Worm (Caenorhabditis elegans): ENCODE results near the gene H20E11.2.

Gene H20E11.2

DNA sequence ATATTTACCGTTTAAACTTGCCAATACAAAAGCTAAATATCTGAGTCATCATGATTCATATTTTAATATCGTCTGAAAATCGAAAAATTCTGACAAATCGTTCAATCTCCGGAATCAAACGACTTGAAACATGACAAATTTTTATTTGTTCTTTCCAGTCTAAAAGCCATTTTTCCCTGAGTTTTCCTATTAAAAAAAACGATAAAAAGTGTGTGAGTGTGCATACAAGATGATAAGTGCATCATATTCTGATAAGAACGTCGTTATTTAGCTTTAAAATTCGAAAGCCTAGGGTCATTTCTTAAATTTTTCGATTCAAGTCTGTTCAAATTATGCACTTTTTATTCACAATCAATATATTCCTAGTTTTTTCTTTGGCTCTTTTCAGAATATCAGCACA lies 2.3 kb downstream of the H20E11.2 start, which contains the start of gene H20E11.1:
Gene H20E11.1 (plus strand): TSS at position 244 of the 400 bp plus-strand sequence.
- TF ChIP-seq nhr-237 (tag; optimal IDR thresholded peaks at IDR 0.05) (no peak), ceh-39 (tag; optimal IDR thresholded peaks at IDR 0.05) (no peak), unc-39 (tag; optimal IDR thresholded peaks at IDR 0.05) (no peak), pha-4 (tag; optimal IDR thresholded peaks at IDR 0.05) (no peak)

DNA sequence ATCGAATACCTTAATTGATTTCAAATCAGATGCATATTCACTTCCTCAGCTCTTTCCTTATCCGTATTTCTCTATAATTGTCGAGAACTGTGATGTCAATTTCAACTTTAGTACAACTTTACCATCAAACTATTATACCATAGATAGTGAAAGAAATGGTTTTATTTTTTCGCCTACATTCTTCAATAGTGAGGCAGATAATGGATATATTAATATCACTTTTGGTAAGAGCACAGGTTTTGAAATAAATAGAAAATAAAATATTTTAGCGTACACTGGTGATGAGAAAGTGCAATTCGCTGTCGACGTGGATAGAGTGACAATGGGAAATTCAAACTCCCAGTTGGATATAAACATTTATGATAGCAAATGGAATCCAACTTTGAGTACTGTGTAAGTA lies 4.6 kb downstream of the H20E11.2 start:
- no peak for TF ChIP-seq flh-1 (GFP tag; optimal IDR thresholded peaks at IDR 0.05)
- TF ChIP-seq ztf-11 (tag; optimal IDR thresholded peaks at IDR 0.05) = no peak
- TF ChIP-seq ceh-83 (GFP tag; optimal IDR thresholded peaks at IDR 0.05) = no peak
- no peak for TF ChIP-seq mab-5 (tag; optimal IDR thresholded peaks at IDR 0.05)

DNA sequence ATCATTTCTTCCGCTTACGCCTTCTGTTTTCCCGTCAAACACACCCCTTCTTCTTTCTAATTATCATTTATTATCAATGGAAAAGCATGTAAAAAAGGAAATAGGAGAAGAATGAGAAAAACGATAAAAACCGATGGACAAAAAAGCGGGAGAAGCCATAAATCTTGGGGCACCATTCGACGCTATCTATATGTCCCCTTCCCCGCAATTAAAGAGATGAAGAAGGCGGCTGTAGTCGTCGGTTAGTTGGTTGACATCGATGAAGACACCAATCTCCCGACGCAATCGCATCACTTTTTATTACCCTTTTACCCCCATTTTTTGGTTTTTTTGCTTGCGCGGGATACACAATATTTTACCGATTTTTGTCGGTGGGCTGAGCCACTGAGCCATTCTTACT lies 6.0 kb downstream of the H20E11.2 start:
- TF ChIP-seq tbx-8 (GFP tag; optimal IDR thresholded peaks at IDR 0.05) (no peak), elt-1 (tag; optimal IDR thresholded peaks at IDR 0.05; ENCODE audit: borderline replicate concordance, insufficient read depth) (peak; percentile 46)

DNA sequence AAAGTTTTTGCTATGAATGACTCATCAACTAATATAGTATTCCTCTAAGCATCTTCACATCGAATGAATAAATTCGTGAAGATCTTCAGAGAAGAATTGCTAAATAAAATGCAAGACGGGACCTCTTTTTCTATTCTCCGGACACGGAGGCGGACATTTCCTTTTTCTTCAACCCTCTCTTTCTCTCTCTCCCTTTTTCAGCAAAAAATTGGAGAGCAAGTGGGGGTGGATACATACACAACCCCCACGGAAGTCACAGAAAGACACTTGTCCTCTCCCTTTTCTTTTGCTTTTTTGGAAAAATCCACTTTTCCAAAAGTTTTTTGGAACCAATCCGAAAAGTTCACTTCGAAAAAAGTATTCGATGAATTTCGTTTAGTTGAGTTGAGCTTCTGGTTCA lies 7.1 kb downstream of the H20E11.2 start:
- no peak for TF ChIP-seq nhr-12 (tag; optimal IDR thresholded peaks at IDR 0.05)
- TF ChIP-seq mls-2 (tag; optimal IDR thresholded peaks at IDR 0.05) = no peak
- TF ChIP-seq cnd-1 (tag; optimal IDR thresholded peaks at IDR 0.05) = no peak
- no peak for TF ChIP-seq M03D4.4 (tag; optimal IDR thresholded peaks at IDR 0.05)
- TF ChIP-seq lin-13 (tag; optimal IDR thresholded peaks at IDR 0.05) = no peak
- TF ChIP-seq snpc-4 (tag; optimal IDR thresholded peaks at IDR 0.05) = no peak
- TF ChIP-seq ceh-39 (tag; optimal IDR thresholded peaks at IDR 0.05) = no peak
- TF ChIP-seq ham-2 (GFP tag; optimal IDR thresholded peaks at IDR 0.05) = no peak
- no peak for TF ChIP-seq nhr-237 (tag; optimal IDR thresholded peaks at IDR 0.05)
- TF ChIP-seq nhr-76 (tag; optimal IDR thresholded peaks at IDR 0.05) = no peak
- TF ChIP-seq elt-1 (tag; optimal IDR thresholded peaks at IDR 0.05; ENCODE audit: borderline replicate concordance, insufficient read depth) = no peak
- TF ChIP-seq hlh-1 (tag; optimal IDR thresholded peaks at IDR 0.05) = no peak
- no peak for TF ChIP-seq sem-2 (GFP tag; optimal IDR thresholded peaks at IDR 0.05)
- TF ChIP-seq bed-3 (GFP tag; optimal IDR thresholded peaks at IDR 0.05) = no peak
- no peak for TF ChIP-seq lin-32 (GFP tag; optimal IDR thresholded peaks at IDR 0.05)
- no peak for TF ChIP-seq tbx-8 (GFP tag; optimal IDR thresholded peaks at IDR 0.05)

DNA sequence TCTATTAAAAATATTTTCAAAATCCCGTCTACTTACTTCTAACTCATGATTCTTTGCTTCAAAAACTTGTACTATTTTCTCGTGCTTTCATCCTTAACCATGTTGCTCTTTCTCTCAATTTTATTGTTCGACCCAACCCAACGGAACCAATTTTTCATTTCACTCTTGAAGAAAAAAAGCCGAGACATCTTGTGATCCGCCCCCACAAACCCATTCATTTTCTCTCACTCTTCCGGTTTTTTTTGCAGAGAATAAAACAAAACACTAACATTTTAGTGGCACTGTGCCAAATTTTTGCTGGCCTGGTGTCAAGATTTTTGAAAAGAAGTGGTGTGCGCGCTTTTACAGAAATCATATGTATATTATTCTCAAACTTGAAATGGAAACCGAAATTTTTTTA lies 9.2 kb downstream of the H20E11.2 start:
- TF ChIP-seq ces-1 (GFP tag; optimal IDR thresholded peaks at IDR 0.05) (no peak), mls-2 (tag; optimal IDR thresholded peaks at IDR 0.05) (no peak), unc-62 (GFP tag; optimal IDR thresholded peaks at IDR 0.05) (no peak), mep-1 (tag; optimal IDR thresholded peaks at IDR 0.05) (no peak), blmp-1 (tag; optimal IDR thresholded peaks at IDR 0.05) (no peak), sem-2 (GFP tag; optimal IDR thresholded peaks at IDR 0.05) (no peak), lsy-2 (tag; optimal IDR thresholded peaks at IDR 0.05) (no peak)

DNA sequence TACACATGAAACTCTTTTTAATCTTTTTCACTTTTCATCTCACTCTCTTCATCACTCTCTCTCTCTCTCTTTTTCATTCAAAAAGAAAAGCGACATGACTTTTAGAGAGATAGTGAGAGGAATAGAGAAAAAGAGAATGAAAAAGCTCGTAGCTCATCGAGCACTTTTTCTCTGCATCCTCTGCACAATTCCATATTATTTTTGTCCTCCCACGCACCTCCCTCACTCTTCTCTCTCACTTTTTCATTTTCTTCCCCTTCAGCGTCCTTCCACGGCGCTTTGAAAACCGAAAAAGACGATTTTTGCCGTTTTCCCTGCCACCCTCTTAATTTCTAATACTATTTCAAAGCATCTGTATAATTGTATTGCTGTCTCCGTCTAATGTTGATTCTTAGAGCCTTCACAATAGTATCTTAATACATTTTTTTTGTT lies 11.5 kb downstream of the H20E11.2 start:
- no peak for TF ChIP-seq nhr-2 (tag; optimal IDR thresholded peaks at IDR 0.05)
- no peak for TF ChIP-seq lin-13 (tag; optimal IDR thresholded peaks at IDR 0.05)
- peak; percentile 22 for TF ChIP-seq hlh-1 (tag; optimal IDR thresholded peaks at IDR 0.05)
- TF ChIP-seq mep-1 (tag; optimal IDR thresholded peaks at IDR 0.05) = peak; percentile 24
- TF ChIP-seq unc-62 (GFP tag; optimal IDR thresholded peaks at IDR 0.05) = peak; percentile 77
- TF ChIP-seq ceh-39 (tag; optimal IDR thresholded peaks at IDR 0.05) = no peak
- peak; percentile 89 for TF ChIP-seq unc-120 (tag; optimal IDR thresholded peaks at IDR 0.05; ENCODE audit: poor library complexity, severe bottlenecking)
- no peak for TF ChIP-seq drap-1 (GFP tag; optimal IDR thresholded peaks at IDR 0.05)
- peak; percentile 55 for TF ChIP-seq nhr-237 (tag; optimal IDR thresholded peaks at IDR 0.05)
- TF ChIP-seq flh-1 (GFP tag; optimal IDR thresholded peaks at IDR 0.05) = no peak
- no peak for TF ChIP-seq nhr-28 (tag; optimal IDR thresholded peaks at IDR 0.05)
- TF ChIP-seq M03D4.4 (tag; optimal IDR thresholded peaks at IDR 0.05) = no peak
- peak; percentile 76 for TF ChIP-seq ces-1 (GFP tag; optimal IDR thresholded peaks at IDR 0.05)
